Worm (Caenorhabditis elegans): ENCODE results near the gene math-7.

- TF ChIP-seq ahr-1 (tag; optimal IDR thresholded peaks at IDR 0.05) (no peak), pqm-1 (tag; optimal IDR thresholded peaks at IDR 0.05) (no peak), ceh-22 (tag; optimal IDR thresholded peaks at IDR 0.05) (no peak), dve-1 (tag; optimal IDR thresholded peaks at IDR 0.05) (no peak), pag-3 (tag; optimal IDR thresholded peaks at IDR 0.05; ENCODE audit: borderline replicate concordance) (no peak), pat-9 (tag; optimal IDR thresholded peaks at IDR 0.05) (no peak), che-1 (tag; optimal IDR thresholded peaks at IDR 0.05) (no peak), fkh-10 (GFP tag; optimal IDR thresholded peaks at IDR 0.05) (no peak), pha-4 (tag; optimal IDR thresholded peaks at IDR 0.05) (no peak), rnt-1 (tag; optimal IDR thresholded peaks at IDR 0.05) (no peak), unc-3 (GFP tag; conservative IDR thresholded peaks at IDR 0.05) (no peak), unc-3 (tag; optimal IDR thresholded peaks at IDR 0.05) (no peak)
These were observed 43.4 kb downstream of the math-7 start, which contains the start of the genes C52E2.5 and C52E2.4 for ce11 chrII:1842894-1843293.

All from whole organism, late embryonic.